Worm (Caenorhabditis elegans): ENCODE measurements around the gene Y102E9.5.

Y102E9.5 gene

DNA sequence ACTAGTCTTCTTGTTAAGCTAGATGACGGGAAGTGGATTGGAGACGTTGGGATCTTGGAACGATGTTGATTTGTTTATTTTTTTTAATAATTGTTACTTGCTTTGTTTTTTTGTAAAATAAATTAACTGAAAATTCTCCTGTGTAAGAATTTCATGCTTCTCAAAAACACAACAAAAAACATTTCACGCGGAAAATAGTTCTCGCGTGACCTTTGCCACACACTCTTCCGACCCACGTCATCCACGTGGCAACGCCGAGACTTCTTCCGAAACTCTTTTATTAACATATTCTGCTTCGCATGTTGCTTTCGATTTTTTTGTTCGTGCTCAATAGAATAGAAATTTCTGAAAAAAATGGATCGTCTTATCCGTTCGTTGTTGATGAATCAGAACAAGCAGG, 18.5 kb downstream of the Y102E9.5 start, which contains the start of gene F37A4.5:
TSS of gene F37A4.5 (plus strand) at position 301 of the 400 bp plus-strand sequence.
- TF ChIP-seq nhr-77 (tag; optimal IDR thresholded peaks at IDR 0.05) (no peak), C34F6.9 (tag; optimal IDR thresholded peaks at IDR 0.05) (no peak), crh-2 (tag; optimal IDR thresholded peaks at IDR 0.05) (no peak), nhr-6 (tag; optimal IDR thresholded peaks at IDR 0.05) (no peak), lin-11 (tag; optimal IDR thresholded peaks at IDR 0.05) (no peak), Y55F3AM.14 (GFP tag; optimal IDR thresholded peaks at IDR 0.05) (no peak), lin-13 (GFP tag; optimal IDR thresholded peaks at IDR 0.05) (no peak), unc-55 (GFP tag; optimal IDR thresholded peaks at IDR 0.05) (no peak), R02D3.7 (tag; optimal IDR thresholded peaks at IDR 0.05) (no peak), mdl-1 (tag; optimal IDR thresholded peaks at IDR 0.05) (no peak), nhr-21 (tag; optimal IDR thresholded peaks at IDR 0.05) (no peak), unc-62 (GFP tag; optimal IDR thresholded peaks at IDR 0.05) (no peak), nhr-12 (tag; optimal IDR thresholded peaks at IDR 0.05) (no peak), nhr-11 (tag; optimal IDR thresholded peaks at IDR 0.05) (no peak)

DNA sequence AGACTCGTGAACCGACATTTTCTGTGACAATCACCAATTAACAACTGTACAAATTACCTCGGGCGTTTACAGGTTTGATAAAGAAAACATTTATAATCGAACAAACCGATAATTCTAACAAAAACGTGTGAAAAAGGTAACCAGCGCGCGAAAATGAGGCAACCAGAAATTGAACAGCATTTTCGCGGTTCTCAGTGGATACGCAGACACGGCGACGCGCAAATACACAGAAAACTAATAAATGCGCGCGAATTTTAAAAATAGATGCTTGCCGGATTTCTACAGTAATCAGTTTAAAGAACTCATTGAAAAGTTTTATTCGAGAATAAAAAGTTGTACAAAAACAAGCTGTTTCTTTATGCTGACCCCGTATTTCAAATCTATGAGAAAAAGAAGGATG, 20.1 kb downstream of the Y102E9.5 start, which contains the start of gene isw-1:
TSS of gene isw-1 (minus strand) at position 118 of the 400 bp plus-strand sequence.
- TF ChIP-seq gmeb-1 (tag; optimal IDR thresholded peaks at IDR 0.05) (peak; percentile 90), fos-1 (tag; optimal IDR thresholded peaks at IDR 0.05) (peak; percentile 21), snpc-4 (tag; optimal IDR thresholded peaks at IDR 0.05) (no peak), crh-2 (tag; optimal IDR thresholded peaks at IDR 0.05) (no peak), zag-1 (tag; optimal IDR thresholded peaks at IDR 0.05) (no peak), ztf-4 (tag; optimal IDR thresholded peaks at IDR 0.05) (no peak), nhr-11 (tag; optimal IDR thresholded peaks at IDR 0.05) (no peak), nhr-10 (tag; optimal IDR thresholded peaks at IDR 0.05) (no peak), unc-39 (tag; optimal IDR thresholded peaks at IDR 0.05) (no peak), nhr-21 (tag; optimal IDR thresholded peaks at IDR 0.05) (no peak), elt-3 (tag; optimal IDR thresholded peaks at IDR 0.05) (no peak), nhr-129 (tag; optimal IDR thresholded peaks at IDR 0.05) (peak; percentile 61), ceh-82 (tag; optimal IDR thresholded peaks at IDR 0.05) (no peak), unc-62 (GFP tag; optimal IDR thresholded peaks at IDR 0.05) (no peak), blmp-1 (tag; optimal IDR thresholded peaks at IDR 0.05; ENCODE audit: insufficient read depth) (no peak), C34F6.9 (tag; optimal IDR thresholded peaks at IDR 0.05) (no peak), mab-5 (tag; optimal IDR thresholded peaks at IDR 0.05) (no peak), nhr-237 (tag; optimal IDR thresholded peaks at IDR 0.05) (no peak), elt-1 (tag; optimal IDR thresholded peaks at IDR 0.05) (no peak), sma-9 (GFP tag; optimal IDR thresholded peaks at IDR 0.05) (no peak), sma-9 (tag; optimal IDR thresholded peaks at IDR 0.05) (no peak), Y55F3AM.14 (GFP tag; optimal IDR thresholded peaks at IDR 0.05) (no peak), nhr-23 (tag; optimal IDR thresholded peaks at IDR 0.05) (no peak), lsy-2 (tag; optimal IDR thresholded peaks at IDR 0.05) (no peak), F13H6.1 (tag; optimal IDR thresholded peaks at IDR 0.05) (no peak), ztf-11 (tag; optimal IDR thresholded peaks at IDR 0.05) (no peak), lin-11 (tag; optimal IDR thresholded peaks at IDR 0.05) (peak; percentile 15), unc-55 (GFP tag; optimal IDR thresholded peaks at IDR 0.05) (peak; percentile 70), aly-2 (tag; optimal IDR thresholded peaks at IDR 0.05) (no peak), dmd-4 (tag; optimal IDR thresholded peaks at IDR 0.05) (no peak), nhr-12 (tag; optimal IDR thresholded peaks at IDR 0.05) (no peak), skn-1 (tag; optimal IDR thresholded peaks at IDR 0.05) (no peak), mbf-1 (tag; optimal IDR thresholded peaks at IDR 0.05) (no peak), sma-3 (GFP tag; optimal IDR thresholded peaks at IDR 0.05) (peak; percentile 8), nhr-77 (tag; optimal IDR thresholded peaks at IDR 0.05) (no peak), lin-39 (tag; optimal IDR thresholded peaks at IDR 0.05) (no peak), alr-1 (tag; optimal IDR thresholded peaks at IDR 0.05) (no peak), egl-27 (tag; optimal IDR thresholded peaks at IDR 0.05) (no peak)

DNA sequence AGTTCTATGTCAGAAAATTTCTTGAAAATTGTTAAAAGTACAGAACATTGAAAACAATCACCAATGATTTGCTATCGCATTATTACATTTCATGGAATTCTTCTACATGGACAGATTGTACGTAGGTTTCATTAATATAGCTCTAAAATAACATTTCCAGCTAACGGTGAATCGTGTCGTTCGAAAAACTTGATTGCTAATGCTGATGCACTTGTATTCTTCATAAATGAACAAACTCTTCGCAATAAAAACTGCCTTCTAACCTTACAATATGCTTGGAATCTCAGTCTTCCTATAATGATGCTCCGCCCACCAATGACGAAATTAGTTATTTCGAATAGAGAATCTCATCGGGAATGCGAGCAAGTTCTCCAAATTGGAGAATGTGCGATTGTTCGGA, 24.6 kb downstream of the Y102E9.5 start, which contains the start of gene F37A4.6:
TSS of gene F37A4.6 (plus strand) at position 301 of the 400 bp plus-strand sequence.
- TF ChIP-seq sma-3 (GFP tag; optimal IDR thresholded peaks at IDR 0.05) = no peak
- no peak for TF ChIP-seq skn-1 (tag; optimal IDR thresholded peaks at IDR 0.05)
- no peak for TF ChIP-seq unc-55 (GFP tag; optimal IDR thresholded peaks at IDR 0.05)
- TF ChIP-seq R02D3.7 (tag; optimal IDR thresholded peaks at IDR 0.05) = no peak
- TF ChIP-seq Y55F3AM.14 (GFP tag; optimal IDR thresholded peaks at IDR 0.05) = no peak
- no peak for TF ChIP-seq ceh-82 (tag; optimal IDR thresholded peaks at IDR 0.05)
- TF ChIP-seq nhr-77 (tag; optimal IDR thresholded peaks at IDR 0.05) = no peak
- TF ChIP-seq dmd-4 (tag; optimal IDR thresholded peaks at IDR 0.05) = no peak
- no peak for TF ChIP-seq zag-1 (tag; optimal IDR thresholded peaks at IDR 0.05)
- no peak for TF ChIP-seq nhr-10 (tag; optimal IDR thresholded peaks at IDR 0.05)
- TF ChIP-seq ama-1 (optimal IDR thresholded peaks at IDR 0.05) = no peak
- no peak for TF ChIP-seq peb-1 (tag; optimal IDR thresholded peaks at IDR 0.05)
- no peak for TF ChIP-seq lin-13 (GFP tag; optimal IDR thresholded peaks at IDR 0.05)
- TF ChIP-seq gmeb-1 (tag; optimal IDR thresholded peaks at IDR 0.05) = no peak
- no peak for TF ChIP-seq elt-1 (tag; optimal IDR thresholded peaks at IDR 0.05)
- TF ChIP-seq mdl-1 (tag; optimal IDR thresholded peaks at IDR 0.05) = no peak

Data from whole organism, L2 larva.